Worm (Caenorhabditis elegans): ENCODE data around the gene nhr-57.

nhr-57 gene

ce11 chrV:4170138-4170537, 38.4 kb downstream of the nhr-57 start, which contains the start of gene Y45G5AM.7:
Y45G5AM.7 (minus strand) TSS chrV:4170238.
- no peak for TF ChIP-seq ztf-23 (GFP tag; IDR thresholded peaks at IDR 0.05)

- TF ChIP-seq klf-2 (GFP tag; conservative IDR thresholded peaks at IDR 0.05) (no peak), ztf-23 (GFP tag; IDR thresholded peaks at IDR 0.05) (no peak), tab-1 (GFP tag; IDR thresholded peaks at IDR 0.05) (no peak), ref-1 (GFP tag; conservative IDR thresholded peaks at IDR 0.05) (no peak), ztf-29 (GFP tag; IDR thresholded peaks at IDR 0.05) (no peak), cog-1 (tag; optimal IDR thresholded peaks at IDR 0.05) (no peak), flt-1 (GFP tag; IDR thresholded peaks at IDR 0.05) (no peak), T22C8.4 (GFP tag; IDR thresholded peaks at IDR 0.05) (no peak), med-1 (GFP tag; optimal IDR thresholded peaks at IDR 0.05; ENCODE audit: insufficient read depth) (no peak)
Observed at ce11 chrV:4175624-4176023, 43.9 kb downstream of the nhr-57 start, which contains the start of the genes coh-4 and pid-5. coh-4 (minus strand) TSS chrV:4175640. pid-5 (plus strand) TSS chrV:4175882.

- TF ChIP-seq flt-1 (GFP tag; IDR thresholded peaks at IDR 0.05) (no peak), cog-1 (tag; optimal IDR thresholded peaks at IDR 0.05) (no peak), ref-1 (GFP tag; conservative IDR thresholded peaks at IDR 0.05) (no peak), med-1 (GFP tag; optimal IDR thresholded peaks at IDR 0.05; ENCODE audit: insufficient read depth) (no peak), tab-1 (GFP tag; IDR thresholded peaks at IDR 0.05) (no peak), klf-2 (GFP tag; conservative IDR thresholded peaks at IDR 0.05) (no peak), T22C8.4 (GFP tag; IDR thresholded peaks at IDR 0.05) (no peak), ztf-23 (GFP tag; IDR thresholded peaks at IDR 0.05) (no peak), ztf-29 (GFP tag; IDR thresholded peaks at IDR 0.05) (no peak)
Observed at ce11 chrV:4181272-4181671, 49.6 kb downstream of the nhr-57 start.

- no peak for TF ChIP-seq cog-1 (tag; optimal IDR thresholded peaks at IDR 0.05)
- TF ChIP-seq flt-1 (GFP tag; IDR thresholded peaks at IDR 0.05): peak; percentile 70; the same call in 1 of the 2 replicates
Observed at ce11 chrV:4181727-4182126, 50.0 kb downstream of the nhr-57 start.

- TF ChIP-seq flt-1 (GFP tag; IDR thresholded peaks at IDR 0.05): no peak
- no peak for TF ChIP-seq cog-1 (tag; optimal IDR thresholded peaks at IDR 0.05)
- TF ChIP-seq tab-1 (GFP tag; IDR thresholded peaks at IDR 0.05): no peak
- TF ChIP-seq ref-1 (GFP tag; conservative IDR thresholded peaks at IDR 0.05): no peak
- TF ChIP-seq T22C8.4 (GFP tag; IDR thresholded peaks at IDR 0.05): no peak
- TF ChIP-seq ztf-23 (GFP tag; IDR thresholded peaks at IDR 0.05): no peak
- no peak for TF ChIP-seq med-1 (GFP tag; optimal IDR thresholded peaks at IDR 0.05; ENCODE audit: insufficient read depth)
- TF ChIP-seq ztf-29 (GFP tag; IDR thresholded peaks at IDR 0.05): no peak
- TF ChIP-seq klf-2 (GFP tag; conservative IDR thresholded peaks at IDR 0.05): no peak
Observed at ce11 chrV:4182546-4182945, 50.9 kb downstream of the nhr-57 start.

Measured in whole organism, midembryonic.